Worm (Caenorhabditis elegans) whole organism, midembryonic: ENCODE data around the gene clc-19.

Experiments used
- T22C8.4 ChIP-seq: fragments of 200-800 bp; sonication (Bioruptor generic); IDR thresholded peaks from 2 replicates; pipeline ENCODE4 v1.3.6; 2022; ENCODE audit warnings: missing genetic modification characterization, missing compliant biosample characterization
- cog-1 ChIP-seq: sonication (generic microtip); optimal IDR thresholded peaks from 2 replicates; lab custom pipeline; 2016; ENCODE audit warnings: missing genetic modification characterization, missing compliant biosample characterization
- klf-2 ChIP-seq: fragments of 200-800 bp; sonication (Bioruptor generic); conservative IDR thresholded peaks from 2 replicates; pipeline ENCODE4 v1.3.6; 2022; ENCODE audit warnings: missing genetic modification reagents, missing genetic modification characterization, missing compliant biosample characterization

DNA sequence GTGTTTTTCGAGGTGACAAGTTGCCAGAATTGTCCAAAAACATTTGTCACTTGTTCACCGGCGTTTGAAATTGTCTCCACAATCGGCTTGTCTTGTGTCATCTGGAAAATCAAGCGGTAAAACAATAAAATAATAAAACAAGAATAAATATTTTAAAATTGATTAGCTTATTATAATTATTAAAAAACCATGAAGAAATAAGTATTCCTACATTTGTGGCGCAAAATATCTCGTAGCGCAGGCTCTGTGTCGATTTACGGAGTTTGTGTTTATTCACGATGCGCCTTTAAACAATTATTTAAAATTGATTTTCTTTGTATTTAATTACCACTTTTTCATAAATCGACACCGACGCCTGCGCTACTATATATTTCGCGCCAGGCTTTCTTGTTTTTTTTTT lies 21.1 kb downstream of the clc-19 start, which contains the start of gene moma-1:
- TF ChIP-seq T22C8.4 (GFP tag; lab: Robert Waterston, UW) (no peak), klf-2 (no peak), cog-1 (tag; lab: Kevin White, UChicago) (no peak)
